Fruit fly (Drosophila melanogaster) whole organism, pupa: ENCODE measurements around the gene CG31050.

ENCODE experiments used
- CG10348 ChIP-seq: fragments of 200-800 bp; sonication (Bioruptor generic); IDR thresholded peaks from 2 replicates; pipeline ENCODE4 v1.3.6; 2022; ENCODE audit warnings: missing biosample characterization, missing genetic modification characterization
- CG12605 ChIP-seq: fragments of 200-800 bp; sonication (Bioruptor generic); IDR thresholded peaks from 2 replicates; pipeline ENCODE4 v1.3.6; 2022; ENCODE audit warnings: missing biosample characterization, missing genetic modification characterization
- CG13204 ChIP-seq: fragments of 200-800 bp; sonication (Bioruptor generic); optimal IDR thresholded peaks from 2 replicates; lab custom pipeline; 2018; ENCODE audit warnings: missing biosample characterization, mild to moderate bottlenecking, missing genetic modification characterization, moderate library complexity
- CG14655 ChIP-seq: fragments of 200-800 bp; sonication (Bioruptor generic); optimal IDR thresholded peaks from 3 replicates; lab custom pipeline; 2017; ENCODE audit warnings: mild to moderate bottlenecking, missing biosample characterization, missing genetic modification reagents, missing genetic modification characterization
- CG15710 ChIP-seq: fragments of 200-800 bp; sonication (Bioruptor generic); optimal IDR thresholded peaks from 2 replicates; lab custom pipeline; 2018; ENCODE audit warnings: missing biosample characterization, mild to moderate bottlenecking, missing genetic modification characterization, moderate library complexity
- CG17806 ChIP-seq: fragments of 200-800 bp; sonication (Bioruptor generic); optimal IDR thresholded peaks from 2 replicates; lab custom pipeline; 2018; ENCODE audit warnings: missing biosample characterization, mild to moderate bottlenecking, missing genetic modification characterization, moderate library complexity
- CG32121 ChIP-seq: fragments of 200-800 bp; sonication (Bioruptor generic); IDR thresholded peaks from 2 replicates; pipeline ENCODE4 v1.3.6; 2022; ENCODE audit warnings: missing biosample characterization, missing genetic modification characterization
- CG34367 ChIP-seq: fragments of 200-800 bp; sonication (Bioruptor generic); optimal IDR thresholded peaks from 2 replicates; lab custom pipeline; 2018; ENCODE audit warnings: missing biosample characterization, mild to moderate bottlenecking, missing genetic modification characterization
- CG4496 ChIP-seq: fragments of 200-800 bp; sonication (Bioruptor generic); IDR thresholded peaks from 3 replicates; pipeline ENCODE4 v1.3.6; 2022; ENCODE audit warnings: missing biosample characterization, missing genetic modification characterization
- CG8159 ChIP-seq: fragments of 200-800 bp; sonication (Bioruptor generic); optimal IDR thresholded peaks from 3 replicates; lab custom pipeline; 2018; ENCODE audit warnings: missing biosample characterization, mild to moderate bottlenecking, missing genetic modification characterization, moderate library complexity
- CG8301 ChIP-seq: fragments of 200-800 bp; sonication (Bioruptor generic); optimal IDR thresholded peaks from 2 replicates; lab custom pipeline; 2018; ENCODE audit warnings: missing biosample characterization, mild to moderate bottlenecking, missing genetic modification characterization
- CG9948 ChIP-seq: fragments of 200-800 bp; sonication (Bioruptor generic); optimal IDR thresholded peaks from 2 replicates; lab custom pipeline; 2018; ENCODE audit warnings: missing biosample characterization, mild to moderate bottlenecking, missing genetic modification characterization, moderate library complexity
- D1 ChIP-seq: fragments of 200-800 bp; sonication (Bioruptor generic); optimal IDR thresholded peaks from 2 replicates; lab custom pipeline; 2018; ENCODE audit warnings: missing biosample characterization, mild to moderate bottlenecking, missing genetic modification characterization, moderate library complexity
- EcR ChIP-seq: fragments of 200-800 bp; sonication (Bioruptor generic); optimal IDR thresholded peaks from 3 replicates; lab custom pipeline; 2019; ENCODE audit warnings: missing biosample characterization, missing genetic modification characterization, mild to moderate bottlenecking, moderate library complexity, missing genetic modification reagents
- Ets98B ChIP-seq: fragments of 200-800 bp; sonication (Bioruptor generic); IDR thresholded peaks from 2 replicates; pipeline ENCODE4 v1.3.6; 2022; ENCODE audit warnings: missing biosample characterization, missing genetic modification characterization
- Pif1A ChIP-seq: fragments of 200-800 bp; sonication (Bioruptor generic); optimal IDR thresholded peaks from 3 replicates; lab custom pipeline; 2016; ENCODE audit warnings: missing biosample characterization, missing genetic modification characterization
- Pif1B ChIP-seq: fragments of 200-800 bp; sonication (Bioruptor generic); optimal IDR thresholded peaks from 3 replicates; lab custom pipeline; 2016; ENCODE audit warnings: missing biosample characterization, missing genetic modification characterization
- Snoo ChIP-seq: fragments of 200-800 bp; sonication (Bioruptor generic); optimal IDR thresholded peaks from 3 replicates; lab custom pipeline; 2017; ENCODE audit warnings: missing biosample characterization, mild to moderate bottlenecking, missing genetic modification characterization, inconsistent platforms
- fd96Ca ChIP-seq: fragments of 200-800 bp; sonication (Bioruptor generic); IDR thresholded peaks from 3 replicates; pipeline ENCODE4 v1.3.6; 2022; ENCODE audit warnings: missing biosample characterization, missing genetic modification characterization
- gl ChIP-seq: fragments of 200-800 bp; sonication (Bioruptor generic); optimal IDR thresholded peaks from 2 replicates; lab custom pipeline; 2018; ENCODE audit warnings: missing biosample characterization, mild to moderate bottlenecking, missing genetic modification characterization
- rn ChIP-seq: fragments of 200-800 bp; sonication (Bioruptor generic); IDR thresholded peaks from 2 replicates; pipeline ENCODE4 v1.3.6; 2022; ENCODE audit warnings: missing biosample characterization, missing genetic modification characterization

CG31050 gene

dm6 chr3R:28630861-28631260 lies 19.4 kb downstream of the CG31050 start:
- TF ChIP-seq Pif1B (no peak), CG32121 (GFP tag; lab: Robert Waterston, UW) (peak; percentile 45; the same call in 1 of the 2 replicates), fd96Ca (GFP tag; lab: Robert Waterston, UW) (no peak)

- TF ChIP-seq D1 (no peak), CG14655 (GFP tag; lab: Kevin White, UChicago) (peak; percentile 37), CG8301 (peak; percentile 26), CG13204 (GFP tag; lab: Kevin White, UChicago) (no peak), CG10348 (GFP tag; lab: Robert Waterston, UW) (no peak), CG32121 (GFP tag; lab: Robert Waterston, UW) (no peak), rn (GFP tag; lab: Robert Waterston, UW) (no peak)
Observed at dm6 chr3R:28630092-28630491, 20.2 kb downstream of the CG31050 start.

- TF ChIP-seq CG32121 (GFP tag; lab: Robert Waterston, UW) = no peak
- peak; percentile 64 for TF ChIP-seq CG8159 (tag; lab: Kevin White, UChicago)
- TF ChIP-seq CG15710 (tag; lab: Kevin White, UChicago) = peak; percentile 51
- no peak for TF ChIP-seq CG17806 (tag; lab: Kevin White, UChicago)
- peak; percentile 83 for TF ChIP-seq EcR (GFP tag; lab: Kevin White, UChicago)
- TF ChIP-seq CG4496 (GFP tag; lab: Robert Waterston, UW) = peak; percentile 48; the same call in 1 of the 3 replicates
- TF ChIP-seq CG14655 (GFP tag; lab: Kevin White, UChicago) = peak; percentile 56
- TF ChIP-seq Pif1B = peak; percentile 31
- peak; percentile 13 for TF ChIP-seq CG9948 (tag; lab: Kevin White, UChicago)
- TF ChIP-seq CG8301 = peak; percentile 21
- TF ChIP-seq CG10348 (GFP tag; lab: Robert Waterston, UW) = no peak
- TF ChIP-seq CG12605 = no peak
- peak; percentile 31 for TF ChIP-seq Snoo (tag; lab: Kevin White, UChicago)
- no peak for TF ChIP-seq D1
- no peak; the same call in 1 of the 3 replicates for TF ChIP-seq fd96Ca (GFP tag; lab: Robert Waterston, UW)
- no peak for TF ChIP-seq gl
- TF ChIP-seq Pif1A (GFP tag; lab: Kevin White, UChicago) = peak; percentile 47
- TF ChIP-seq Ets98B (GFP tag; lab: Robert Waterston, UW) = peak; percentile 40
- no peak for TF ChIP-seq CG34367
- no peak for TF ChIP-seq rn (GFP tag; lab: Robert Waterston, UW)
- TF ChIP-seq CG13204 (GFP tag; lab: Kevin White, UChicago) = peak; percentile 19
- TF ChIP-seq, all 21 proteins: peak for 12
Observed at dm6 chr3R:28629186-28629979, 20.9 kb downstream of the CG31050 start.

dm6 chr3R:28628696-28629095 lies 21.6 kb downstream of the CG31050 start:
- TF ChIP-seq CG14655 (GFP tag; lab: Kevin White, UChicago) (no peak), EcR (GFP tag; lab: Kevin White, UChicago) (peak; percentile 56), CG17806 (tag; lab: Kevin White, UChicago) (no peak)

- TF ChIP-seq CG14655 (GFP tag; lab: Kevin White, UChicago) (no peak), Pif1B (no peak), CG34367 (no peak), CG8301 (no peak), fd96Ca (GFP tag; lab: Robert Waterston, UW) (no peak), Pif1A (GFP tag; lab: Kevin White, UChicago) (no peak), rn (GFP tag; lab: Robert Waterston, UW) (no peak), CG15710 (tag; lab: Kevin White, UChicago) (no peak), CG32121 (GFP tag; lab: Robert Waterston, UW) (no peak), CG4496 (GFP tag; lab: Robert Waterston, UW) (no peak), EcR (GFP tag; lab: Kevin White, UChicago) (no peak), CG13204 (GFP tag; lab: Kevin White, UChicago) (no peak), CG12605 (no peak)
Observed at dm6 chr3R:28627267-28627666, 23.0 kb downstream of the CG31050 start.

dm6 chr3R:28623564-28623963 lies 26.7 kb downstream of the CG31050 start:
- TF ChIP-seq CG4496 (GFP tag; lab: Robert Waterston, UW) = peak; percentile 75; the same call in 2 of the 3 replicates
- TF ChIP-seq Pif1A (GFP tag; lab: Kevin White, UChicago) = peak; percentile 58
- peak; percentile 36 for TF ChIP-seq CG14655 (GFP tag; lab: Kevin White, UChicago)
- TF ChIP-seq CG8159 (tag; lab: Kevin White, UChicago) = peak; percentile 59
- TF ChIP-seq gl = no peak
- peak; percentile 36 for TF ChIP-seq CG34367
- TF ChIP-seq EcR (GFP tag; lab: Kevin White, UChicago) = no peak
- TF ChIP-seq CG15710 (tag; lab: Kevin White, UChicago) = peak; percentile 45
- TF ChIP-seq CG8301 = peak; percentile 45
- TF ChIP-seq CG17806 (tag; lab: Kevin White, UChicago) = peak; percentile 40
- peak; percentile 59 for TF ChIP-seq CG32121 (GFP tag; lab: Robert Waterston, UW)
- peak; percentile 69 for TF ChIP-seq Ets98B (GFP tag; lab: Robert Waterston, UW)
- no peak for TF ChIP-seq CG12605
- peak; percentile 29 for TF ChIP-seq Pif1B
- TF ChIP-seq rn (GFP tag; lab: Robert Waterston, UW) = no peak
- peak; percentile 36 for TF ChIP-seq CG9948 (tag; lab: Kevin White, UChicago)
- TF ChIP-seq, all 21 proteins: peak for 12
